Fruit fly (Drosophila melanogaster): Measurements from ENCODE around the gene PolA1.

DNA sequence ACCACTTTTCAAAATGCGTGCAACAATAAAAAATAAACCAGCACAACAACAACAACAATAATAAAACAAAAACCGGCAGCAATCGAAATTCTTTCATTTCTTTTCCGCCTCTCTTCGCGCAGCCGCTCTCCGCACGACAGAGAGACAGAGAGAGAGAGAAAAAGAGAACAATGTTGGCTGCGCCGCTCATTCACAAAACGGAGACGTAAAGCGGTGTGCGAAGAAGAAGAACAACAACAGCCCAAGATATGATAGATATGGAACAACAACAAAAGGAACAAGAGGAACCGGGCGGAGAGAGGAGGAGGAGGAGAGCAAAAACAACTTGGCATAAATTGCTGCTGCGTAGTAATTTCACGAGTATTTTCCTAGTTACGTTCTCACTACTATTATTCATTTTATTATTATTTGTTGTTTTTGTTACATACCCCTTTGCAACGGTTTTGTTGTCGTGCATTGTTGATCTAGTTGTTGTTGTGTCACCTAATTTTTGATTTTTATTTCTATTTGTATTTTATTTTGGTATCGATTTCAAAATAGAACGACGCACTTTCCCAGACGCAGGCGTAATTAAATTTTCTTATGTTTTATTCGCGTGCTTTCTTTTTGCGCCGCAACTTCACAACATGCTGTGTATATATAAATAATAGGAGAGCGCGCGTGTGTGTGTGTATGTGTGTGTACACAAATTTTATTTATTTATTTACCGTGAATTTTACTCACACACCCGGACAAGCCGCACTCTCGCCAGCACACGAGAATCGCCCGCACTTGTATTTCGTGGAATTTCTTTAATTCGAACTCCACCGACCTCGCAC lies 53.0 kb downstream of the PolA1 start:
- TF ChIP-seq Hr38 (GFP tag; optimal IDR thresholded peaks at IDR 0.05) (no peak), CG15336 (GFP tag; IDR thresholded peaks at IDR 0.05) (no peak), Smox (GFP tag; optimal IDR thresholded peaks at IDR 0.05) (no peak), fkh (GFP tag; optimal IDR thresholded peaks at IDR 0.05) (peak; percentile 93), CG9139 (GFP tag; optimal IDR thresholded peaks at IDR 0.05) (peak; percentile 33), Lpt (GFP tag; optimal IDR thresholded peaks at IDR 0.05) (peak; percentile 58), CG6854 (GFP tag; optimal IDR thresholded peaks at IDR 0.05) (peak; percentile 45), salr (GFP tag; optimal IDR thresholded peaks at IDR 0.05) (peak; percentile 8 to 61), Blimp-1 (GFP tag; optimal IDR thresholded peaks at IDR 0.05) (no peak), fd85E (GFP tag; optimal IDR thresholded peaks at IDR 0.05) (no peak)
